Worm (Caenorhabditis elegans) whole organism, L1 larva: ENCODE data around the gene Y37A1B.7.

ENCODE experiments used
- C04F5.9 ChIP-seq: sonication (generic microtip); optimal IDR thresholded peaks from 2 replicates; lab custom pipeline; 2016; ENCODE audit warnings: missing genetic modification characterization, missing compliant biosample characterization
- C16A3.4 ChIP-seq: fragments of 150-350 bp; optimal IDR thresholded peaks from 2 replicates; lab custom pipeline; 2014; ENCODE audit warnings: missing biosample characterization, missing genetic modification characterization
- C34B4.2 ChIP-seq: sonication (generic microtip); optimal IDR thresholded peaks from 2 replicates; lab custom pipeline; 2017; ENCODE audit warnings: mild to moderate bottlenecking, missing genetic modification characterization, missing compliant biosample characterization
- F16B12.6 ChIP-seq: fragments of 150-350 bp; optimal IDR thresholded peaks from 2 replicates; lab custom pipeline; 2014; ENCODE audit warnings: missing biosample characterization, missing genetic modification characterization
- Y116A8C.19 ChIP-seq: sonication (generic microtip); optimal IDR thresholded peaks from 2 replicates; lab custom pipeline; 2016; ENCODE audit warnings: missing compliant biosample characterization, missing genetic modification characterization, borderline replicate concordance
- aha-1 ChIP-seq: fragments of 150-350 bp; optimal IDR thresholded peaks from 2 replicates; lab custom pipeline; 2014; ENCODE audit warnings: missing biosample characterization, missing genetic modification characterization
- alr-1 ChIP-seq: fragments of 200-800 bp; sonication (Bioruptor generic); optimal IDR thresholded peaks from 2 replicates; lab custom pipeline; 2018; ENCODE audit warnings: borderline replicate concordance, mild to moderate bottlenecking, missing genetic modification characterization, missing compliant biosample characterization
- blmp-1 ChIP-seq: fragments of 150-350 bp; optimal IDR thresholded peaks from 2 replicates; lab custom pipeline; 2014; ENCODE audit warnings: missing biosample characterization, missing genetic modification characterization
- ceh-63 ChIP-seq: fragments of 200-800 bp; sonication (Bioruptor generic); optimal IDR thresholded peaks from 2 replicates; lab custom pipeline; 2018; ENCODE audit warnings: mild to moderate bottlenecking, missing genetic modification characterization, missing compliant biosample characterization
- ceh-82 ChIP-seq, 3 experiments: fragments of 150-350 bp in 1 of 3; sonication (generic microtip) in 2 of 3; optimal IDR thresholded peaks; 2 replicates each; lab custom pipeline; 2014 to 2017; ENCODE audit warnings: missing biosample characterization in 3 of 3, missing genetic modification characterization in 3 of 3
- ceh-88 ChIP-seq: fragments of 200-800 bp; sonication (Bioruptor generic); IDR thresholded peaks from 2 replicates; pipeline ENCODE4 v1.3.6; 2022; ENCODE audit warnings: missing genetic modification characterization, missing compliant biosample characterization
- dsc-1 ChIP-seq: sonication (generic microtip); optimal IDR thresholded peaks from 2 replicates; lab custom pipeline; 2016; ENCODE audit warnings: mild to moderate bottlenecking, missing genetic modification characterization, missing compliant biosample characterization
- efl-3 ChIP-seq: fragments of 200-800 bp; sonication (Bioruptor generic); optimal IDR thresholded peaks from 2 replicates; lab custom pipeline; 2018; ENCODE audit warnings: mild to moderate bottlenecking, missing genetic modification characterization, missing compliant biosample characterization
- elt-2 ChIP-seq: sonication (generic microtip); optimal IDR thresholded peaks from 2 replicates; lab custom pipeline; 2016; ENCODE audit warnings: missing genetic modification characterization, mild to moderate bottlenecking, inconsistent platforms, missing compliant biosample characterization, missing genetic modification reagents
- elt-3 ChIP-seq, 6 experiments: fragments of 150-350 bp in 1 of 6; sonication (generic microtip); optimal IDR thresholded peaks; 2 replicates each; lab custom pipeline; 2017 to 2018; ENCODE audit warnings: missing biosample characterization in 6 of 6, missing genetic modification characterization in 6 of 6, inconsistent platforms in 1 of 6
- ets-5 ChIP-seq: fragments of 200-800 bp; sonication (Bioruptor generic); IDR thresholded peaks from 2 replicates; pipeline ENCODE4 v1.3.6; 2022; ENCODE audit warnings: missing genetic modification characterization, missing compliant biosample characterization
- fkh-4 ChIP-seq: sonication (generic microtip); optimal IDR thresholded peaks from 2 replicates; lab custom pipeline; 2016; ENCODE audit warnings: missing compliant biosample characterization, missing genetic modification characterization, borderline replicate concordance
- fkh-8 ChIP-seq: sonication (generic microtip); optimal IDR thresholded peaks from 2 replicates; lab custom pipeline; 2016; ENCODE audit warnings: mild to moderate bottlenecking, missing genetic modification characterization, missing compliant biosample characterization
- grh-1 ChIP-seq: fragments of 200-800 bp; sonication (Bioruptor generic); IDR thresholded peaks from 2 replicates; pipeline ENCODE4 v1.3.6; 2022; ENCODE audit warnings: missing genetic modification reagents, missing genetic modification characterization, missing compliant biosample characterization
- hlh-4 ChIP-seq: sonication (generic microtip); optimal IDR thresholded peaks from 2 replicates; lab custom pipeline; 2016; ENCODE audit warnings: mild to moderate bottlenecking, missing genetic modification characterization, missing compliant biosample characterization
- hpl-2 ChIP-seq: fragments of 150-350 bp; optimal IDR thresholded peaks from 2 replicates; lab custom pipeline; 2014; ENCODE audit warnings: missing biosample characterization, missing genetic modification reagents, missing genetic modification characterization
- lin-13 ChIP-seq: fragments of 150-350 bp; optimal IDR thresholded peaks from 2 replicates; lab custom pipeline; 2014; ENCODE audit warnings: missing biosample characterization, missing genetic modification reagents, missing genetic modification characterization
- lin-14 ChIP-seq: fragments of 200-800 bp; sonication (Bioruptor generic); optimal IDR thresholded peaks from 2 replicates; lab custom pipeline; 2018; ENCODE audit warnings: mild to moderate bottlenecking, missing genetic modification characterization, moderate library complexity, missing compliant biosample characterization
- lin-15B ChIP-seq: fragments of 150-350 bp; sonication (generic microtip); optimal IDR thresholded peaks from 3 replicates; lab custom pipeline; 2014; ENCODE audit warnings: missing biosample characterization, missing genetic modification characterization
- lin-35 ChIP-seq, 2 experiments: fragments of 150-350 bp; optimal IDR thresholded peaks; 2 replicates each; lab custom pipeline; 2014; ENCODE audit warnings: missing biosample characterization in 2 of 2, missing genetic modification characterization in 2 of 2, missing genetic modification reagents in 2 of 2
- lin-39 ChIP-seq: fragments of 150-350 bp; optimal IDR thresholded peaks from 2 replicates; lab custom pipeline; 2014; ENCODE audit warnings: missing biosample characterization, missing genetic modification reagents, missing genetic modification characterization
- lsy-2 ChIP-seq, 2 experiments: fragments of 150-350 bp; optimal IDR thresholded peaks; 2 replicates each; lab custom pipeline; 2014; ENCODE audit warnings: missing biosample characterization in 2 of 2, missing genetic modification characterization in 2 of 2
- mef-2 ChIP-seq: fragments of 150-350 bp; optimal IDR thresholded peaks from 2 replicates; lab custom pipeline; 2014; ENCODE audit warnings: missing biosample characterization, missing genetic modification characterization
- mep-1 ChIP-seq: fragments of 150-350 bp; optimal IDR thresholded peaks from 2 replicates; lab custom pipeline; 2014; ENCODE audit warnings: missing biosample characterization, missing genetic modification characterization
- nhr-19 ChIP-seq: fragments of 200-800 bp; sonication (Bioruptor generic); conservative IDR thresholded peaks from 2 replicates; pipeline ENCODE4 v1.3.6; 2022; ENCODE audit warnings: missing genetic modification characterization, missing compliant biosample characterization
- nhr-71 ChIP-seq: sonication (generic microtip); optimal IDR thresholded peaks from 2 replicates; lab custom pipeline; 2016; ENCODE audit warnings: mild to moderate bottlenecking, missing genetic modification characterization, moderate library complexity, missing compliant biosample characterization
- nhr-76 ChIP-seq: sonication (generic microtip); optimal IDR thresholded peaks from 2 replicates; lab custom pipeline; 2017; ENCODE audit warnings: missing biosample characterization, missing genetic modification characterization
- nhr-77 ChIP-seq: fragments of 150-350 bp; optimal IDR thresholded peaks from 2 replicates; lab custom pipeline; 2014; ENCODE audit warnings: missing biosample characterization, missing genetic modification characterization
- nhr-84 ChIP-seq: sonication (generic microtip); optimal IDR thresholded peaks from 2 replicates; lab custom pipeline; 2017; ENCODE audit warnings: missing biosample characterization, missing genetic modification characterization
- nhr-85 ChIP-seq: sonication (generic microtip); peaks from one replicate; lab custom pipeline; 2016; ENCODE audit warnings: missing genetic modification characterization, inconsistent platforms, missing compliant biosample characterization
- pag-3 ChIP-seq: sonication (generic microtip); optimal IDR thresholded peaks from 2 replicates; lab custom pipeline; 2017; ENCODE audit warnings: missing genetic modification characterization, mild to moderate bottlenecking, missing compliant biosample characterization, antibody characterized with exemption, borderline replicate concordance; ENCODE audit not compliant: insufficient read depth
- pax-3 ChIP-seq: fragments of 200-800 bp; sonication (Bioruptor generic); optimal IDR thresholded peaks from 2 replicates; lab custom pipeline; 2018; ENCODE audit warnings: mild to moderate bottlenecking, missing genetic modification characterization, moderate library complexity, missing compliant biosample characterization
- pqm-1 ChIP-seq: sonication (generic microtip); optimal IDR thresholded peaks from 3 replicates; lab custom pipeline; 2017; ENCODE audit warnings: missing biosample characterization, missing genetic modification characterization
- rnt-1 ChIP-seq: sonication (generic microtip); optimal IDR thresholded peaks from 2 replicates; lab custom pipeline; 2016; ENCODE audit warnings: mild to moderate bottlenecking, missing genetic modification characterization, moderate library complexity, missing compliant biosample characterization
- snpc-4 ChIP-seq: fragments of 150-350 bp; optimal IDR thresholded peaks from 2 replicates; lab custom pipeline; 2014; ENCODE audit warnings: missing biosample characterization, missing genetic modification characterization
- snu-23 ChIP-seq: sonication (generic microtip); optimal IDR thresholded peaks from 2 replicates; lab custom pipeline; 2016; ENCODE audit warnings: missing genetic modification characterization, missing compliant biosample characterization
- sptf-1 ChIP-seq: fragments of 150-350 bp; optimal IDR thresholded peaks from 2 replicates; lab custom pipeline; 2014; ENCODE audit warnings: missing biosample characterization, missing genetic modification characterization
- swsn-7 ChIP-seq: sonication (generic microtip); optimal IDR thresholded peaks from 2 replicates; lab custom pipeline; 2016; ENCODE audit warnings: missing genetic modification characterization, missing compliant biosample characterization
- unc-30 ChIP-seq: sonication (generic microtip); optimal IDR thresholded peaks from 2 replicates; lab custom pipeline; 2017; ENCODE audit warnings: missing biosample characterization, missing genetic modification characterization
- unc-98 ChIP-seq: fragments of 200-800 bp; sonication (Bioruptor generic); IDR thresholded peaks from 2 replicates; pipeline ENCODE4 v1.3.6; 2022; ENCODE audit warnings: missing genetic modification characterization, missing compliant biosample characterization
- xbp-1 ChIP-seq: sonication (generic microtip); optimal IDR thresholded peaks from 2 replicates; lab custom pipeline; 2016; ENCODE audit warnings: missing genetic modification characterization, missing compliant biosample characterization
- zag-1 ChIP-seq: fragments of 150-350 bp; optimal IDR thresholded peaks from 2 replicates; lab custom pipeline; 2014; ENCODE audit warnings: missing biosample characterization, missing genetic modification characterization
- ztf-11 ChIP-seq, 2 experiments: sonication (generic microtip); optimal IDR thresholded peaks; 2 replicates each; lab custom pipeline; 2016 to 2017; ENCODE audit warnings: missing genetic modification characterization in 2 of 2, missing biosample characterization in 1 of 2, missing compliant biosample characterization in 1 of 2
- ztf-4 ChIP-seq: fragments of 150-350 bp; optimal IDR thresholded peaks from 2 replicates; lab custom pipeline; 2014; ENCODE audit warnings: missing biosample characterization, missing genetic modification characterization

Gene Y37A1B.7

ce11 chrIV:14033752-14034570 lies 9.6 kb downstream of the Y37A1B.7 start (continued):
- TF ChIP-seq lsy-2 (tag; optimal IDR thresholded peaks at IDR 0.05; lab: Kevin White, UChicago) (peak; percentile 62 to 64), Y116A8C.19 (tag; lab: Kevin White, UChicago) (no peak), ets-5 (GFP tag; lab: Robert Waterston, UW) (no peak), snu-23 (peak; percentile 88), nhr-19 (GFP tag; lab: Robert Waterston, UW) (peak; percentile 61), xbp-1 (tag; lab: Kevin White, UChicago) (peak; percentile 47), mep-1 (tag; lab: Kevin White, UChicago) (peak; percentile 89), unc-98 (GFP tag; lab: Robert Waterston, UW) (no peak), lin-14 (GFP tag; lab: Kevin White, UChicago) (peak; percentile 74), pqm-1 (tag; lab: Kevin White, UChicago) (peak; percentile 67), sptf-1 (no peak), alr-1 (tag; lab: Kevin White, UChicago) (no peak), zag-1 (tag; lab: Kevin White, UChicago) (peak; percentile 70), F16B12.6 (no peak), nhr-85 (tag; lab: Kevin White, UChicago) (peak; percentile 86), nhr-77 (tag; lab: Kevin White, UChicago) (peak; percentile 45), nhr-76 (tag; lab: Kevin White, UChicago) (peak; percentile 84), fkh-8 (peak; percentile 83), C34B4.2 (tag; lab: Kevin White, UChicago) (peak; percentile 63), nhr-84 (tag; lab: Kevin White, UChicago) (no peak), swsn-7 (tag; lab: Kevin White, UChicago) (peak; percentile 88), C16A3.4 (peak; percentile 69), lin-15B (tag; lab: Kevin White, UChicago) (no peak), elt-2 (tag; lab: Kevin White, UChicago) (peak; percentile 38), rnt-1 (tag; lab: Kevin White, UChicago) (peak; percentile 78), efl-3 (peak; percentile 78), ceh-82 (tag; optimal IDR thresholded peaks at IDR 0.05; lab: Kevin White, UChicago) (peak; percentile 42 to 92 (median 79)), aha-1 (tag; lab: Kevin White, UChicago) (peak; percentile 38), pax-3 (peak; percentile 77), grh-1 (GFP tag; lab: Robert Waterston, UW) (peak; percentile 51; the same call in 1 of the 2 replicates), ceh-88 (peak; percentile 76), lin-35 (GFP tag; optimal IDR thresholded peaks at IDR 0.05; lab: Kevin White, UChicago) (peak; percentile 67 to 77), mef-2 (tag; lab: Kevin White, UChicago) (peak; percentile 81), blmp-1 (tag; lab: Kevin White, UChicago) (peak; percentile 69), pag-3 (tag; lab: Kevin White, UChicago) (no peak), ceh-63 (GFP tag; lab: Kevin White, UChicago) (peak; percentile 94), fkh-4 (tag; lab: Kevin White, UChicago) (no peak), dsc-1 (tag; lab: Kevin White, UChicago) (peak; percentile 81), snpc-4 (tag; lab: Kevin White, UChicago) (peak; percentile 30), ztf-11 (tag; optimal IDR thresholded peaks at IDR 0.05; lab: Kevin White, UChicago) (peak; percentile 70 to 85), hpl-2 (GFP tag; lab: Kevin White, UChicago) (peak; percentile 21), ztf-4 (peak; percentile 88), elt-3 (tag; optimal IDR thresholded peaks at IDR 0.05; lab: Kevin White, UChicago) (peak in 2 of 6 experiments; percentile 16 to 67), unc-30 (peak; percentile 81), lin-13 (GFP tag; lab: Kevin White, UChicago) (peak; percentile 69), C04F5.9 (tag; lab: Kevin White, UChicago) (no peak), nhr-71 (tag; lab: Kevin White, UChicago) (peak; percentile 70), hlh-4 (tag; lab: Kevin White, UChicago) (peak; percentile 11), lin-39 (tag; lab: Kevin White, UChicago) (peak; percentile 23)
